Fruit fly (Drosophila melanogaster): ENCODE results near the gene Sbp2.

dm6 chr3L:8347346-8347745 lies 43.4 kb downstream of the Sbp2 start:
- TF ChIP-seq CTCF (optimal IDR thresholded peaks at IDR 0.05) (no peak), CG8478 (optimal IDR thresholded peaks at IDR 0.05) (no peak)

Measured in S2 (cell line).